Fruit fly (Drosophila melanogaster) whole organism, embryonic: Measurements from ENCODE around the gene CG44006.

ENCODE experiments used
- Adf1 ChIP-seq: fragments of 200-800 bp; sonication (Bioruptor generic); IDR thresholded peaks from 2 replicates; pipeline ENCODE4 v1.3.6; 2022; ENCODE audit warnings: missing biosample characterization, missing genetic modification characterization
- Aef1 ChIP-seq: fragments of 200-800 bp; sonication (Bioruptor generic); IDR thresholded peaks from 3 replicates; pipeline ENCODE4 v1.3.6; 2022; ENCODE audit warnings: missing biosample characterization, missing genetic modification characterization
- B-H1 ChIP-seq: fragments of 200-800 bp; sonication (Bioruptor generic); IDR thresholded peaks from 3 replicates; pipeline ENCODE4 v1.3.6; 2022; ENCODE audit warnings: missing biosample characterization, missing genetic modification characterization
- Bgb ChIP-seq: fragments of 200-800 bp; sonication (Bioruptor generic); IDR thresholded peaks from 2 replicates; pipeline ENCODE4 v1.3.6; 2022; ENCODE audit warnings: missing biosample characterization, missing genetic modification characterization; ENCODE audit not compliant: partially characterized antibody
- BtbVII ChIP-seq: fragments of 200-800 bp; sonication (Bioruptor generic); optimal IDR thresholded peaks from 3 replicates; lab custom pipeline; 2017; ENCODE audit warnings: missing biosample characterization, mild to moderate bottlenecking, missing genetic modification characterization
- CG11085 ChIP-seq: fragments of 200-800 bp; sonication (Bioruptor generic); IDR thresholded peaks from 2 replicates; pipeline ENCODE4 v1.3.6; 2022; ENCODE audit warnings: missing biosample characterization, missing genetic modification characterization
- CG11504 ChIP-seq: fragments of 200-800 bp; sonication (Bioruptor generic); optimal IDR thresholded peaks from 3 replicates; lab custom pipeline; 2019; ENCODE audit warnings: missing biosample characterization, mild to moderate bottlenecking, missing genetic modification characterization, moderate library complexity
- CG12104 ChIP-seq: fragments of 200-800 bp; sonication (Bioruptor generic); optimal IDR thresholded peaks from 3 replicates; lab custom pipeline; 2016; ENCODE audit warnings: missing biosample characterization, missing genetic modification characterization
- CG1233 ChIP-seq: fragments of 200-800 bp; sonication (Bioruptor generic); optimal IDR thresholded peaks from 4 replicates; lab custom pipeline; 2018; ENCODE audit warnings: missing biosample characterization, mild to moderate bottlenecking, missing genetic modification characterization
- CG14441 ChIP-seq: fragments of 200-800 bp; sonication (Bioruptor generic); IDR thresholded peaks from 2 replicates; pipeline ENCODE4 v1.3.6; 2022; ENCODE audit warnings: missing biosample characterization, missing genetic modification characterization
- CG16779 ChIP-seq: fragments of 200-800 bp; sonication (Bioruptor generic); IDR thresholded peaks from 2 replicates; pipeline ENCODE4 v1.3.6; 2022; ENCODE audit warnings: missing biosample characterization, missing genetic modification characterization
- CG17359 ChIP-seq: fragments of 200-800 bp; sonication (Bioruptor generic); optimal IDR thresholded peaks from 3 replicates; lab custom pipeline; 2018; ENCODE audit warnings: missing biosample characterization, mild to moderate bottlenecking, missing genetic modification characterization, moderate library complexity
- CG17612 ChIP-seq: fragments of 200-800 bp; sonication (Bioruptor generic); IDR thresholded peaks from 2 replicates; pipeline ENCODE4 v1.3.6; 2022; ENCODE audit warnings: missing biosample characterization, missing genetic modification characterization
- CG18011 ChIP-seq: fragments of 200-800 bp; sonication (Bioruptor generic); optimal IDR thresholded peaks from 2 replicates; lab custom pipeline; 2017; ENCODE audit warnings: missing biosample characterization, missing genetic modification characterization, mild to moderate bottlenecking, moderate library complexity, missing genotype
- CG4360 ChIP-seq: fragments of 200-800 bp; sonication (Bioruptor generic); IDR thresholded peaks from 2 replicates; pipeline ENCODE4 v1.3.6; 2022; ENCODE audit warnings: missing biosample characterization, missing genetic modification characterization
- CG4707 ChIP-seq: fragments of 200-800 bp; sonication (Bioruptor generic); optimal IDR thresholded peaks from 2 replicates; lab custom pipeline; 2018; ENCODE audit warnings: missing biosample characterization, mild to moderate bottlenecking, missing genetic modification characterization, moderate library complexity
- CG6254 ChIP-seq: fragments of 200-800 bp; sonication (Bioruptor generic); optimal IDR thresholded peaks from 3 replicates; lab custom pipeline; 2017; ENCODE audit warnings: mild to moderate bottlenecking, missing biosample characterization, missing genetic modification reagents, missing genetic modification characterization
- CG7839 ChIP-seq: fragments of 200-800 bp; sonication (Bioruptor generic); optimal IDR thresholded peaks from 3 replicates; lab custom pipeline; 2018; ENCODE audit warnings: missing biosample characterization, mild to moderate bottlenecking, missing genetic modification characterization, moderate library complexity
- Deaf1 ChIP-seq: fragments of 200-800 bp; optimal IDR thresholded peaks from 3 replicates; lab custom pipeline; 2019; ENCODE audit warnings: missing biosample characterization, mild to moderate bottlenecking, missing genetic modification characterization, moderate library complexity
- ERR ChIP-seq: fragments of 200-800 bp; sonication (Bioruptor generic); optimal IDR thresholded peaks from 2 replicates; lab custom pipeline; 2016; ENCODE audit warnings: missing biosample characterization, missing genetic modification characterization
- H15 ChIP-seq: fragments of 200-800 bp; sonication (Bioruptor generic); IDR thresholded peaks from 3 replicates; pipeline ENCODE4 v1.3.6; 2022; ENCODE audit warnings: missing biosample characterization, missing genetic modification characterization
- HHEX ChIP-seq: fragments of 200-800 bp; sonication (Bioruptor generic); optimal IDR thresholded peaks from 3 replicates; lab custom pipeline; 2017; ENCODE audit warnings: missing biosample characterization, mild to moderate bottlenecking, missing genetic modification characterization, missing genetic modification reagents
- Hand ChIP-seq: fragments of 200-800 bp; sonication (Bioruptor generic); optimal IDR thresholded peaks from 2 replicates; lab custom pipeline; 2017; ENCODE audit warnings: mild to moderate bottlenecking, missing biosample characterization, missing genetic modification reagents, missing genetic modification characterization
- Jarid2 ChIP-seq: fragments of 200-800 bp; sonication (Bioruptor generic); optimal IDR thresholded peaks from 3 replicates; lab custom pipeline; 2017; ENCODE audit warnings: mild to moderate bottlenecking, missing biosample characterization, missing genetic modification reagents, missing genetic modification characterization
- Opbp ChIP-seq: fragments of 200-800 bp; sonication (Bioruptor generic); IDR thresholded peaks from 3 replicates; pipeline ENCODE4 v1.3.6; 2022; ENCODE audit warnings: missing biosample characterization, missing genetic modification characterization; ENCODE audit not compliant: partially characterized antibody
- Ptx1 ChIP-seq: fragments of 200-800 bp; sonication (Bioruptor generic); IDR thresholded peaks from 2 replicates; pipeline ENCODE4 v1.3.6; 2022; ENCODE audit warnings: missing biosample characterization, missing genetic modification characterization
- Rx ChIP-seq: fragments of 200-800 bp; sonication (Bioruptor generic); IDR thresholded peaks from 2 replicates; pipeline ENCODE4 v1.3.6; 2022; ENCODE audit warnings: missing biosample characterization, missing genetic modification characterization
- ab ChIP-seq: fragments of 200-800 bp; sonication (Bioruptor generic); optimal IDR thresholded peaks from 2 replicates; lab custom pipeline; 2016; ENCODE audit warnings: missing biosample characterization, missing genetic modification characterization
- chinmo ChIP-seq: fragments of 200-800 bp; sonication (Bioruptor generic); IDR thresholded peaks from 4 replicates; pipeline ENCODE4 v1.3.6; 2022; ENCODE audit warnings: missing biosample characterization, missing genetic modification characterization; ENCODE audit not compliant: partially characterized antibody
- dmrt99B ChIP-seq: fragments of 200-800 bp; sonication (Bioruptor generic); optimal IDR thresholded peaks from 2 replicates; lab custom pipeline; 2018; ENCODE audit warnings: missing biosample characterization, mild to moderate bottlenecking, missing genetic modification characterization, moderate library complexity
- ems ChIP-seq: fragments of 200-800 bp; sonication (Bioruptor generic); optimal IDR thresholded peaks from 3 replicates; lab custom pipeline; 2016; ENCODE audit warnings: missing biosample characterization, missing genetic modification characterization
- exex ChIP-seq: fragments of 200-800 bp; sonication (Bioruptor generic); optimal IDR thresholded peaks from 4 replicates; lab custom pipeline; 2018; ENCODE audit warnings: missing biosample characterization, mild to moderate bottlenecking, missing genetic modification characterization, moderate library complexity
- gcm ChIP-seq: fragments of 200-800 bp; sonication (Bioruptor generic); optimal IDR thresholded peaks from 2 replicates; lab custom pipeline; 2019; ENCODE audit warnings: missing biosample characterization, mild to moderate bottlenecking, missing genetic modification characterization, moderate library complexity
- gfzf ChIP-seq: fragments of 200-800 bp; sonication (Bioruptor generic); optimal IDR thresholded peaks from 2 replicates; lab custom pipeline; 2016; ENCODE audit warnings: missing biosample characterization, mild to moderate bottlenecking, missing genetic modification characterization, moderate library complexity
- grn ChIP-seq: fragments of 200-800 bp; sonication (Bioruptor generic); optimal IDR thresholded peaks from 3 replicates; lab custom pipeline; 2017; ENCODE audit warnings: missing biosample characterization, missing genetic modification characterization
- her ChIP-seq: fragments of 200-800 bp; sonication (Bioruptor generic); optimal IDR thresholded peaks from 2 replicates; lab custom pipeline; 2016; ENCODE audit warnings: missing biosample characterization, missing genetic modification characterization
- inv ChIP-seq: fragments of 200-800 bp; sonication (Bioruptor generic); IDR thresholded peaks from 2 replicates; pipeline ENCODE4 v1.3.6; 2022; ENCODE audit warnings: missing biosample characterization, missing genetic modification characterization; ENCODE audit not compliant: partially characterized antibody
- mam ChIP-seq: fragments of 200-800 bp; sonication (Bioruptor generic); optimal IDR thresholded peaks from 3 replicates; lab custom pipeline; 2016; ENCODE audit warnings: missing biosample characterization, missing genetic modification characterization
- oc ChIP-seq: fragments of 200-800 bp; sonication (Bioruptor generic); optimal IDR thresholded peaks from 2 replicates; lab custom pipeline; 2018; ENCODE audit warnings: missing biosample characterization, mild to moderate bottlenecking, missing genetic modification characterization, moderate library complexity
- org-1 ChIP-seq: fragments of 200-800 bp; sonication (Bioruptor generic); optimal IDR thresholded peaks from 2 replicates; lab custom pipeline; 2017; ENCODE audit warnings: missing biosample characterization, missing genetic modification characterization
- sc ChIP-seq, 3 experiments: fragments of >200 bp in 2 of 3; fragments of 200-800 bp in 1 of 3; sonication (Bioruptor generic) in 1 of 3; optimal IDR thresholded peaks; 2 replicates in 2 of 3; 3 replicates in 1 of 3; lab custom pipeline; 2017; ENCODE audit warnings: mild to moderate bottlenecking in 1 of 3, missing biosample characterization in 1 of 3, missing genetic modification characterization in 1 of 3, missing genetic modification reagents in 1 of 3
- sima ChIP-seq: fragments of 200-800 bp; sonication (Bioruptor generic); optimal IDR thresholded peaks from 2 replicates; lab custom pipeline; 2016; ENCODE audit warnings: missing biosample characterization, missing genetic modification characterization
- sr ChIP-seq: fragments of 200-800 bp; sonication (Bioruptor generic); IDR thresholded peaks from 3 replicates; pipeline ENCODE4 v1.3.6; 2022; ENCODE audit warnings: missing biosample characterization, missing genetic modification characterization
- stc ChIP-seq: fragments of 200-800 bp; sonication (Bioruptor generic); IDR thresholded peaks from 2 replicates; pipeline ENCODE4 v1.3.6; 2022; ENCODE audit warnings: missing biosample characterization, missing genetic modification characterization
- stwl ChIP-seq: fragments of 200-800 bp; sonication (Bioruptor generic); optimal IDR thresholded peaks from 3 replicates; lab custom pipeline; 2018; ENCODE audit warnings: missing biosample characterization, mild to moderate bottlenecking, missing genetic modification characterization, moderate library complexity
- trh ChIP-seq: fragments of 200-800 bp; sonication (Bioruptor generic); optimal IDR thresholded peaks from 2 replicates; lab custom pipeline; 2016; ENCODE audit warnings: missing biosample characterization, missing genetic modification characterization
- vfl ChIP-seq: fragments of 200-800 bp; sonication (Bioruptor generic); optimal IDR thresholded peaks from 2 replicates; lab custom pipeline; 2016; ENCODE audit warnings: missing biosample characterization, missing genetic modification characterization

Gene CG44006

DNA sequence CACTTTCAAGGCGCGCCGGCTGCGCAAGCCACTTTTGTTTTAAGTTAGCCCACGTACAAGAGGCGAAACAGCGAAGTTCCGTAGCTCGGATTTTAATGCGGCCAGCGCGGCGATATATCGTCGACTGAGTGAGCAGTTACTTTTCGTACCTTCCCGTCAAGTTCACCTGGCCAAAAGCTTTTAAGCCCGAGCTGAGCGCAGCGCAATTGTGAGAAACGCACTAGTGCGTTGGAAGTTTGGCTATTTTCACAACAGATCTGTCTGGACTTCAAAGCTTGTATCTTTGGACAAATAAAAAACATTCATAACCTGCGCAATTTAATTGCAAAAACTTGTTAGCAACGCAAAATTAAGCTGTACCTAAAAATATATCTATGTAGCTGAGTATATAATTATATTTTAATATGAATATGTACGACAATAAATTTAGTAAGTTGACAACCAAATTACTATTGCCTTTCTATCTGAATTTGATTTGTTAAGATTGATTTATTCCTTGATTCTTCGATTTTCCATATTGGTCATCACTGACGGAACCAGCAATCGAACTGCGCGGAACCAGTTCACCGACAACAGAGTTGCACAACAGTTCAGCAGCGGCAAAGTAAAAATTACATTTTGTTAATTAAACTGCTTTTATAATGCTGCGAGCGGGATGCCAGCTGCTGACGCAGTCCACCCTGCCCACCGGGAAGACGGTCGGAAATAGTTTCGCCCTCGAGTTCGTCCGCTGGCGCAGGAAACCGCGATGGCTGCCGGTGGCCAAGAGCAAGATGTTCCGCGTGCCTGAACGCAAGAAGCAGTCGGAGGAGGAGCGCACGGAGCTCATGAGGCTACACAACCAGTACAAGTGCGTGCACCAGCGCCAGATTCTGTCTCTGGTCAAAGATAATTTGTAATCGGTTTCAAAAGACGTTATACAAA is 36.3 kb upstream of the CG44006 start, which contains the start of the genes CG13698 and mRpS26 (continued):
- TF ChIP-seq CG4360 (GFP tag; lab: Robert Waterston, UW) (no peak), CG7839 (tag; lab: Kevin White, UChicago) (peak; percentile 72), stwl (tag; lab: Kevin White, UChicago) (peak; percentile 22), ERR (GFP tag; lab: Kevin White, UChicago) (no peak), grn (no peak), gfzf (GFP tag; lab: Kevin White, UChicago) (peak; percentile 78), sr (peak; percentile 70; the same call in 1 of the 3 replicates), trh (GFP tag; lab: Kevin White, UChicago) (peak; percentile 46), CG11504 (tag; lab: Kevin White, UChicago) (peak; percentile 77), inv (GFP tag; lab: Robert Waterston, UW) (peak; percentile 44; the same call in 1 of the 2 replicates), ab (GFP tag; lab: Kevin White, UChicago) (no peak), stc (GFP tag; lab: Robert Waterston, UW) (no peak), org-1 (GFP tag; lab: Kevin White, UChicago) (peak; percentile 34), Aef1 (GFP tag; lab: Robert Waterston, UW) (peak; percentile 61; the same call in 2 of the 3 replicates), BtbVII (GFP tag; lab: Kevin White, UChicago) (peak; percentile 61), HHEX (peak; percentile 56), Deaf1 (tag; lab: Kevin White, UChicago) (peak; percentile 60), sc (optimal IDR thresholded peaks at IDR 0.05; lab: Kevin White, UChicago) (no peak), sc (GFP tag; optimal IDR thresholded peaks at IDR 0.05; lab: Kevin White, UChicago) (no peak), CG14441 (GFP tag; lab: Robert Waterston, UW) (peak; percentile 37), H15 (GFP tag; lab: Robert Waterston, UW) (0 out of 3 replicates have a peak, but pooled peaks have one; percentile 39), vfl (GFP tag; lab: Kevin White, UChicago) (peak; percentile 37), Hand (GFP tag; lab: Kevin White, UChicago) (peak; percentile 57), Bgb (GFP tag; lab: Robert Waterston, UW) (peak; percentile 74), oc (peak; percentile 59), CG18011 (GFP tag; lab: Kevin White, UChicago) (peak; percentile 91), Rx (GFP tag; lab: Robert Waterston, UW) (no peak; the same call in 1 of the 2 replicates), CG1233 (GFP tag; lab: Kevin White, UChicago) (peak; percentile 58), Ptx1 (GFP tag; lab: Robert Waterston, UW) (peak; percentile 78), B-H1 (peak; percentile 41; the same call in 1 of the 3 replicates), sima (no peak), Adf1 (GFP tag; lab: Robert Waterston, UW) (0 out of 2 replicates have a peak, but pooled peaks have one; percentile 1), mam (peak; percentile 62), chinmo (no peak; the same call in 2 of the 4 replicates), dmrt99B (tag; lab: Kevin White, UChicago) (peak; percentile 74), CG12104 (GFP tag; lab: Kevin White, UChicago) (peak; percentile 53), CG6254 (GFP tag; lab: Kevin White, UChicago) (no peak), CG11085 (GFP tag; lab: Robert Waterston, UW) (peak; percentile 51; the same call in 1 of the 2 replicates), Jarid2 (GFP tag; lab: Kevin White, UChicago) (peak; percentile 90), CG17612 (GFP tag; lab: Robert Waterston, UW) (no peak), CG17359 (peak; percentile 61), CG4707 (GFP tag; lab: Kevin White, UChicago) (no peak), Opbp (GFP tag; lab: Robert Waterston, UW) (peak; percentile 66; the same call in 1 of the 3 replicates), exex (peak; percentile 27), ems (GFP tag; lab: Kevin White, UChicago) (no peak), gcm (GFP tag; lab: Kevin White, UChicago) (peak; percentile 57), CG16779 (GFP tag; lab: Robert Waterston, UW) (0 out of 2 replicates have a peak, but pooled peaks have one; percentile 41), her (GFP tag; lab: Kevin White, UChicago) (peak; percentile 99)
